Worm (Caenorhabditis elegans) whole organism, midembryonic: ENCODE results near the gene srh-24.

Experiments used
- T22C8.4 ChIP-seq: fragments of 200-800 bp; sonication (Bioruptor generic); IDR thresholded peaks from 2 replicates; pipeline ENCODE4 v1.3.6; 2022; ENCODE audit warnings: missing genetic modification characterization, missing compliant biosample characterization
- cog-1 ChIP-seq: sonication (generic microtip); optimal IDR thresholded peaks from 2 replicates; lab custom pipeline; 2016; ENCODE audit warnings: missing genetic modification characterization, missing compliant biosample characterization
- flt-1 ChIP-seq: fragments of 200-800 bp; sonication (Bioruptor generic); IDR thresholded peaks from 2 replicates; pipeline ENCODE4 v1.3.6; 2022; ENCODE audit warnings: missing genetic modification characterization, missing compliant biosample characterization
- klf-2 ChIP-seq: fragments of 200-800 bp; sonication (Bioruptor generic); conservative IDR thresholded peaks from 2 replicates; pipeline ENCODE4 v1.3.6; 2022; ENCODE audit warnings: missing genetic modification reagents, missing genetic modification characterization, missing compliant biosample characterization
- med-1 ChIP-seq: sonication (generic microtip); optimal IDR thresholded peaks from 2 replicates; lab custom pipeline; 2017; ENCODE audit warnings: missing genetic modification characterization, mild to moderate bottlenecking, missing compliant biosample characterization, antibody characterized with exemption, missing genetic modification reagents; ENCODE audit not compliant: insufficient read depth
- ref-1 ChIP-seq: fragments of 200-800 bp; sonication (Bioruptor generic); conservative IDR thresholded peaks from 2 replicates; pipeline ENCODE4 v1.3.6; 2022; ENCODE audit warnings: missing genetic modification reagents, missing genetic modification characterization, missing compliant biosample characterization
- tab-1 ChIP-seq: fragments of 200-800 bp; sonication (Bioruptor generic); IDR thresholded peaks from 2 replicates; pipeline ENCODE4 v1.3.6; 2022; ENCODE audit warnings: missing genetic modification characterization, missing compliant biosample characterization
- ztf-23 ChIP-seq: fragments of 200-800 bp; sonication (Bioruptor generic); IDR thresholded peaks from 2 replicates; pipeline ENCODE4 v1.3.6; 2022; ENCODE audit warnings: missing genetic modification reagents, missing genetic modification characterization, missing compliant biosample characterization
- ztf-29 ChIP-seq: fragments of 200-800 bp; sonication (Bioruptor generic); IDR thresholded peaks from 2 replicates; pipeline ENCODE4 v1.3.6; 2022; ENCODE audit warnings: missing genetic modification reagents, missing genetic modification characterization, missing compliant biosample characterization

DNA sequence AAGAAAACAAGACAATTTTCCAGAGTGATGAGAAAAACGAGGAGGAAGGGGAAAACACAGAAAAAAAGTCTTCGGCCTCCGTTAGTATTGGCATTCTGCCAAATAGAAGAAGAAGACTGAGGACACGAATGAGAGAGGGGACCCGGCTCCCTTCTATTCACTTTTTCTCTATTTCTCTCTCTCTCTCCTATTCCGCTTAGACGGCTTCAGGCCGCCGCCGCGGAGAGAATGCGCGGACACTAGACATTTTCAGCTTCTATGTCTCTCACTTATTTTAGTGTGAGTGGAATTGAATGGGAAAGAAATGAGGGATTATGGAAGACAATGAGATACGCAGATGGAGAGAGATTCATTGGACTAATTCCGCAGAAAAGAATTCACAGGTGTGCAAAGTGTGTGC, 46.0 kb upstream of the srh-24 start:
- TF ChIP-seq flt-1 (GFP tag; lab: Robert Waterston, UW) (0 out of 2 replicates have a peak, but pooled peaks have one; percentile 4), klf-2 (GFP tag; lab: Robert Waterston, UW) (no peak), T22C8.4 (no peak), ref-1 (GFP tag; lab: Robert Waterston, UW) (no peak), ztf-23 (GFP tag; lab: Robert Waterston, UW) (no peak), tab-1 (GFP tag; lab: Robert Waterston, UW) (no peak), cog-1 (tag; lab: Kevin White, UChicago) (no peak), med-1 (GFP tag; lab: Kevin White, UChicago) (no peak), ztf-29 (no peak)
